Fruit fly (Drosophila melanogaster) whole organism, embryonic: ENCODE data around the gene GNBP3.

Source experiments
- Adf1 ChIP-seq: fragments of 200-800 bp; sonication (Bioruptor generic); IDR thresholded peaks from 2 replicates; pipeline ENCODE4 v1.3.6; 2022; ENCODE audit warnings: missing biosample characterization, missing genetic modification characterization
- CG11093 ChIP-seq: fragments of 200-800 bp; sonication (Bioruptor generic); IDR thresholded peaks from 3 replicates; pipeline ENCODE4 v1.3.6; 2022; ENCODE audit warnings: missing biosample characterization, missing genetic modification characterization
- CG11456 ChIP-seq: fragments of 200-800 bp; sonication (Bioruptor generic); IDR thresholded peaks from 3 replicates; pipeline ENCODE4 v1.3.6; 2022; ENCODE audit warnings: missing biosample characterization, missing genetic modification characterization
- CG11695 ChIP-seq: fragments of 200-800 bp; sonication (Bioruptor generic); IDR thresholded peaks from 3 replicates; pipeline ENCODE4 v1.3.6; 2022; ENCODE audit warnings: missing biosample characterization, missing genetic modification characterization
- CG1233 ChIP-seq: fragments of 200-800 bp; sonication (Bioruptor generic); optimal IDR thresholded peaks from 4 replicates; lab custom pipeline; 2018; ENCODE audit warnings: missing biosample characterization, mild to moderate bottlenecking, missing genetic modification characterization
- CG12942 ChIP-seq: fragments of 200-800 bp; sonication (Bioruptor generic); optimal IDR thresholded peaks from 3 replicates; lab custom pipeline; 2016; ENCODE audit warnings: missing biosample characterization, missing genetic modification characterization
- CG13624 ChIP-seq: fragments of 200-800 bp; sonication (Bioruptor generic); optimal IDR thresholded peaks from 2 replicates; lab custom pipeline; 2016; ENCODE audit warnings: missing biosample characterization, missing genetic modification characterization
- CG13775 ChIP-seq: fragments of 200-800 bp; sonication (Bioruptor generic); optimal IDR thresholded peaks from 3 replicates; lab custom pipeline; 2017; ENCODE audit warnings: missing biosample characterization, mild to moderate bottlenecking, missing genetic modification characterization
- CG14441 ChIP-seq: fragments of 200-800 bp; sonication (Bioruptor generic); IDR thresholded peaks from 2 replicates; pipeline ENCODE4 v1.3.6; 2022; ENCODE audit warnings: missing biosample characterization, missing genetic modification characterization
- CG1603 ChIP-seq: fragments of 200-800 bp; sonication (Bioruptor generic); optimal IDR thresholded peaks from 2 replicates; lab custom pipeline; 2019; ENCODE audit warnings: missing biosample characterization, mild to moderate bottlenecking, missing genetic modification characterization, moderate library complexity
- CG17328 ChIP-seq: fragments of 200-800 bp; sonication (Bioruptor generic); IDR thresholded peaks from 2 replicates; pipeline ENCODE4 v1.3.6; 2022; ENCODE audit warnings: missing biosample characterization, missing genetic modification characterization
- CG18262 ChIP-seq: fragments of 200-800 bp; optimal IDR thresholded peaks from 3 replicates; lab custom pipeline; 2019; ENCODE audit warnings: missing biosample characterization, mild to moderate bottlenecking, missing genetic modification characterization, moderate library complexity
- CG18476 ChIP-seq: fragments of 200-800 bp; sonication (Bioruptor generic); optimal IDR thresholded peaks from 2 replicates; lab custom pipeline; 2016; ENCODE audit warnings: missing biosample characterization, mild to moderate bottlenecking, missing genetic modification characterization
- CG18599 ChIP-seq: fragments of 200-800 bp; sonication (Bioruptor generic); optimal IDR thresholded peaks from 3 replicates; lab custom pipeline; 2017; ENCODE audit warnings: missing biosample characterization, missing genetic modification characterization, mild to moderate bottlenecking, moderate library complexity, missing genetic modification reagents
- CG2129 ChIP-seq: fragments of 200-800 bp; sonication (Bioruptor generic); IDR thresholded peaks from 2 replicates; pipeline ENCODE4 v1.3.6; 2022; ENCODE audit warnings: missing biosample characterization, missing genetic modification characterization; ENCODE audit not compliant: partially characterized antibody
- CG33557 ChIP-seq: fragments of 200-800 bp; sonication (Bioruptor generic); optimal IDR thresholded peaks from 2 replicates; lab custom pipeline; 2019; ENCODE audit warnings: missing biosample characterization, mild to moderate bottlenecking, missing genetic modification characterization, moderate library complexity
- CG3838 ChIP-seq: fragments of 200-800 bp; sonication (Bioruptor generic); optimal IDR thresholded peaks from 3 replicates; lab custom pipeline; 2016; ENCODE audit warnings: missing biosample characterization, missing genetic modification characterization
- CG3847 ChIP-seq: fragments of 200-800 bp; sonication (Bioruptor generic); IDR thresholded peaks from 2 replicates; pipeline ENCODE4 v1.3.6; 2022; ENCODE audit warnings: missing biosample characterization, missing genetic modification characterization
- CG43689 ChIP-seq: fragments of 200-800 bp; sonication (Bioruptor generic); IDR thresholded peaks from 2 replicates; pipeline ENCODE4 v1.3.6; 2022; ENCODE audit warnings: missing biosample characterization, missing genetic modification characterization
- CG6765 ChIP-seq: fragments of 200-800 bp; sonication (Bioruptor generic); optimal IDR thresholded peaks from 3 replicates; lab custom pipeline; 2017; ENCODE audit warnings: missing biosample characterization, mild to moderate bottlenecking, missing genetic modification characterization
- D19A ChIP-seq: fragments of 200-800 bp; optimal IDR thresholded peaks from 3 replicates; lab custom pipeline; 2019; ENCODE audit warnings: missing biosample characterization, mild to moderate bottlenecking, missing genetic modification characterization, moderate library complexity
- HLH3B ChIP-seq: fragments of 200-800 bp; sonication (Bioruptor generic); IDR thresholded peaks from 2 replicates; pipeline ENCODE4 v1.3.6; 2022; ENCODE audit warnings: missing biosample characterization, missing genetic modification characterization
- Lpt ChIP-seq: fragments of >200 bp; optimal IDR thresholded peaks from 2 replicates; lab custom pipeline; 2018; ENCODE audit warnings: missing biosample characterization, missing genetic modification characterization
- Mrtf ChIP-seq: fragments of 200-800 bp; sonication (Bioruptor generic); IDR thresholded peaks from 3 replicates; pipeline ENCODE4 v1.3.6; 2022; ENCODE audit warnings: missing biosample characterization, missing genetic modification characterization
- Sin3A ChIP-seq: fragments of >200 bp; optimal IDR thresholded peaks from 2 replicates; lab custom pipeline; 2018
- Sry-δ ChIP-seq: fragments of 200-800 bp; sonication (Bioruptor generic); optimal IDR thresholded peaks from 2 replicates; lab custom pipeline; 2016; ENCODE audit warnings: missing biosample characterization, missing genetic modification characterization
- Vsx1 ChIP-seq: fragments of 200-800 bp; sonication (Bioruptor generic); optimal IDR thresholded peaks from 2 replicates; lab custom pipeline; 2017; ENCODE audit warnings: missing biosample characterization, mild to moderate bottlenecking, missing genetic modification characterization, missing genetic modification reagents
- cas ChIP-seq: fragments of 200-800 bp; sonication (Bioruptor generic); IDR thresholded peaks from 2 replicates; pipeline ENCODE4 v1.3.6; 2022; ENCODE audit warnings: missing biosample characterization, missing genetic modification characterization
- cato ChIP-seq: fragments of 200-800 bp; sonication (Bioruptor generic); optimal IDR thresholded peaks from 2 replicates; lab custom pipeline; 2016; ENCODE audit warnings: missing biosample characterization, missing genetic modification characterization, borderline replicate concordance
- ci ChIP-seq: fragments of 200-800 bp; sonication (Bioruptor generic); IDR thresholded peaks from 3 replicates; pipeline ENCODE4 v1.3.6; 2022; ENCODE audit warnings: missing biosample characterization, missing genetic modification characterization
- corto ChIP-seq: fragments of 200-800 bp; sonication (Bioruptor generic); optimal IDR thresholded peaks from 2 replicates; lab custom pipeline; 2016; ENCODE audit warnings: missing biosample characterization, mild to moderate bottlenecking, missing genetic modification characterization, moderate library complexity
- crp ChIP-seq, 2 experiments: fragments of 200-800 bp; sonication (Bioruptor generic); optimal IDR thresholded peaks; 2 replicates in 1 of 2; 3 replicates in 1 of 2; lab custom pipeline; 2017; ENCODE audit warnings: missing biosample characterization in 2 of 2, missing genetic modification characterization in 2 of 2, mild to moderate bottlenecking in 1 of 2, moderate library complexity in 1 of 2
- cwo ChIP-seq: fragments of 200-800 bp; sonication (Bioruptor generic); optimal IDR thresholded peaks from 3 replicates; lab custom pipeline; 2017; ENCODE audit warnings: missing biosample characterization, missing genetic modification characterization, mild to moderate bottlenecking, moderate library complexity, missing genetic modification reagents
- da ChIP-seq: fragments of 200-800 bp; sonication (Bioruptor generic); optimal IDR thresholded peaks from 2 replicates; lab custom pipeline; 2016; ENCODE audit warnings: missing biosample characterization, missing genetic modification characterization
- danr ChIP-seq: fragments of 200-800 bp; sonication (Bioruptor generic); IDR thresholded peaks from 2 replicates; pipeline ENCODE4 v1.3.6; 2022; ENCODE audit warnings: missing biosample characterization, missing genetic modification characterization
- fd3F ChIP-seq: fragments of 200-800 bp; sonication (Bioruptor generic); optimal IDR thresholded peaks from 2 replicates; lab custom pipeline; 2018; ENCODE audit warnings: missing biosample characterization, mild to moderate bottlenecking, missing genetic modification characterization, moderate library complexity
- gcm ChIP-seq: fragments of 200-800 bp; sonication (Bioruptor generic); optimal IDR thresholded peaks from 2 replicates; lab custom pipeline; 2019; ENCODE audit warnings: missing biosample characterization, mild to moderate bottlenecking, missing genetic modification characterization, moderate library complexity
- hb ChIP-seq: fragments of 200-800 bp; sonication (Bioruptor generic); IDR thresholded peaks from 3 replicates; pipeline ENCODE4 v1.3.6; 2022; ENCODE audit warnings: missing biosample characterization, missing genetic modification characterization; ENCODE audit not compliant: partially characterized antibody
- kah ChIP-seq: fragments of 200-800 bp; sonication (Bioruptor generic); optimal IDR thresholded peaks from 2 replicates; lab custom pipeline; 2018; ENCODE audit warnings: missing biosample characterization, mild to moderate bottlenecking, missing genetic modification characterization
- lab ChIP-seq: fragments of 200-800 bp; sonication (Bioruptor generic); optimal IDR thresholded peaks from 3 replicates; lab custom pipeline; 2017; ENCODE audit warnings: missing biosample characterization, missing genetic modification characterization, mild to moderate bottlenecking, moderate library complexity, missing genetic modification reagents
- lbe ChIP-seq: fragments of 200-800 bp; sonication (Bioruptor generic); optimal IDR thresholded peaks from 2 replicates; lab custom pipeline; 2016; ENCODE audit warnings: missing biosample characterization, mild to moderate bottlenecking, missing genetic modification characterization
- p53 ChIP-seq: fragments of 200-800 bp; sonication (Bioruptor generic); optimal IDR thresholded peaks from 2 replicates; lab custom pipeline; 2016; ENCODE audit warnings: missing biosample characterization, missing genetic modification characterization
- prd ChIP-seq, 3 experiments: fragments of >200 bp in 2 of 3; fragments of 200-800 bp in 1 of 3; sonication (Bioruptor generic) in 1 of 3; optimal IDR thresholded peaks in 2 of 3; IDR thresholded peaks in 1 of 3; 2 replicates in 2 of 3; 3 replicates in 1 of 3; pipeline versions ENCODE4 v1.3.6 to Lab custom; 2017 to 2022; ENCODE audit warnings: missing biosample characterization in 1 of 3, missing genetic modification characterization in 1 of 3
- ssp ChIP-seq: fragments of 200-800 bp; sonication (Bioruptor generic); IDR thresholded peaks from 2 replicates; pipeline ENCODE4 v1.3.6; 2022; ENCODE audit warnings: missing biosample characterization, missing genetic modification characterization
- tio ChIP-seq: fragments of 200-800 bp; sonication (Bioruptor generic); optimal IDR thresholded peaks from 2 replicates; lab custom pipeline; 2017; ENCODE audit warnings: missing biosample characterization, missing genetic modification characterization, inconsistent platforms
- zfh1 ChIP-seq: fragments of 200-800 bp; sonication (Bioruptor generic); IDR thresholded peaks from 3 replicates; pipeline ENCODE4 v1.3.6; 2022; ENCODE audit warnings: missing biosample characterization, missing genetic modification characterization

Gene GNBP3

dm6 chr3L:8950955-8951354 lies 3.9 kb upstream of the GNBP3 start (continued):
- no peak for TF ChIP-seq prd (optimal IDR thresholded peaks at IDR 0.05; lab: Kevin White, UChicago)
- peak; percentile 37; the same call in 1 of the 3 replicates for TF ChIP-seq prd (GFP tag; IDR thresholded peaks at IDR 0.05; lab: Robert Waterston, UW)
- no peak for TF ChIP-seq Mrtf
- TF ChIP-seq CG11695 (GFP tag; lab: Robert Waterston, UW): peak; percentile 59; the same call in 2 of the 3 replicates
- peak; percentile 11 for TF ChIP-seq lab (GFP tag; lab: Kevin White, UChicago)
- TF ChIP-seq CG33557 (GFP tag; lab: Kevin White, UChicago): no peak
- TF ChIP-seq ssp (GFP tag; lab: Robert Waterston, UW): no peak
- no peak for TF ChIP-seq CG3847
- no peak for TF ChIP-seq CG1603 (tag; lab: Kevin White, UChicago)
- no peak for TF ChIP-seq kah
- TF ChIP-seq CG11093 (GFP tag; lab: Robert Waterston, UW): no peak
- TF ChIP-seq Lpt (GFP tag; lab: Kevin White, UChicago): no peak
- TF ChIP-seq CG18476: no peak
- peak; percentile 43 for TF ChIP-seq tio (GFP tag; lab: Kevin White, UChicago)
- peak; percentile 39 for TF ChIP-seq gcm (GFP tag; lab: Kevin White, UChicago)
- TF ChIP-seq lbe: no peak
- TF ChIP-seq zfh1 (GFP tag; lab: Robert Waterston, UW): no peak
- no peak for TF ChIP-seq Sry-δ (GFP tag; lab: Kevin White, UChicago)
- TF ChIP-seq CG13775: peak; percentile 23
- no peak for TF ChIP-seq CG2129 (GFP tag; lab: Robert Waterston, UW)
- no peak for TF ChIP-seq CG1233 (GFP tag; lab: Kevin White, UChicago)
- no peak for TF ChIP-seq crp (GFP tag; optimal IDR thresholded peaks at IDR 0.05; lab: Kevin White, UChicago)
- TF ChIP-seq CG17328 (GFP tag; lab: Robert Waterston, UW): no peak
- no peak for TF ChIP-seq da
- peak; percentile 10 for TF ChIP-seq CG12942 (GFP tag; lab: Kevin White, UChicago)
- no peak for TF ChIP-seq CG14441 (GFP tag; lab: Robert Waterston, UW)
- TF ChIP-seq corto: no peak
- TF ChIP-seq danr (GFP tag; lab: Robert Waterston, UW): no peak
- TF ChIP-seq p53 (GFP tag; lab: Kevin White, UChicago): no peak
- no peak for TF ChIP-seq Vsx1
- peak; percentile 53 for TF ChIP-seq fd3F (GFP tag; lab: Kevin White, UChicago)
- no peak for TF ChIP-seq ci
- TF ChIP-seq cas (GFP tag; lab: Robert Waterston, UW): no peak
- no peak for TF ChIP-seq CG43689 (GFP tag; lab: Robert Waterston, UW)
- TF ChIP-seq CG13624 (GFP tag; lab: Kevin White, UChicago): no peak
- TF ChIP-seq HLH3B (GFP tag; lab: Robert Waterston, UW): peak; percentile 45; the same call in 1 of the 2 replicates
- TF ChIP-seq CG11456 (GFP tag; lab: Robert Waterston, UW): no peak
- TF ChIP-seq Adf1 (GFP tag; lab: Robert Waterston, UW): no peak
- TF ChIP-seq D19A (tag; lab: Kevin White, UChicago): peak; percentile 67
- peak; percentile 47 for TF ChIP-seq cwo (GFP tag; lab: Kevin White, UChicago)
- TF ChIP-seq cato (GFP tag; lab: Kevin White, UChicago): no peak
- peak; percentile 6 for TF ChIP-seq CG6765
- TF ChIP-seq CG18262 (tag; lab: Kevin White, UChicago): peak; percentile 81
- TF ChIP-seq CG18599 (GFP tag; lab: Kevin White, UChicago): peak; percentile 56
- no peak for TF ChIP-seq CG3838 (GFP tag; lab: Kevin White, UChicago)
- TF ChIP-seq Sin3A (lab: Kevin White, UChicago): no peak
- no peak for TF ChIP-seq hb (GFP tag; lab: Robert Waterston, UW)
